Worm (Caenorhabditis elegans) whole organism, midembryonic: ENCODE measurements around the gene F53E10.6.

Experiments
- flt-1 ChIP-seq: fragments of 200-800 bp; sonication (Bioruptor generic); IDR thresholded peaks from 2 replicates; pipeline ENCODE4 v1.3.6; 2022; ENCODE audit warnings: missing genetic modification characterization, missing compliant biosample characterization
- med-1 ChIP-seq: sonication (generic microtip); optimal IDR thresholded peaks from 2 replicates; lab custom pipeline; 2017; ENCODE audit warnings: missing genetic modification characterization, mild to moderate bottlenecking, missing compliant biosample characterization, antibody characterized with exemption, missing genetic modification reagents; ENCODE audit not compliant: insufficient read depth
- ztf-23 ChIP-seq: fragments of 200-800 bp; sonication (Bioruptor generic); IDR thresholded peaks from 2 replicates; pipeline ENCODE4 v1.3.6; 2022; ENCODE audit warnings: missing genetic modification reagents, missing genetic modification characterization, missing compliant biosample characterization

DNA sequence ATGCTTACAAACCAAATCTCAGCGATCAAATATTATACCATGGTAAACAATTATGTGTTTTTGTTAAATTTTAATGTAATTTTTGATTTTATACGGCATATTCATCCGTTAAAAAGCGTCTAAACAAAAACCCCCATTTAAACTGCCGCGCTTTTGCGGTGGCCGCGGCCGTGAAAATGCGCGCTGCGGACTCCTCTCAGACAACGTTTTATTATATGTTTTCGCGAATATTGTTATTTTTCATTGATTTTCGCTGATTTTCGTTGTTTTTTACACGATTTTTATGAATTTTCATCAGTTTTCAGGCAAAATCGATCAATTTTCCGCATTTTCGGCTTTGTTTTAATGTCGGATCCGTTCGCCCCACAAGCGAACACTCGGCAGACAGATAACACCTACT, 35.7 kb upstream of the F53E10.6 start, which contains the start of gene W02H5.19:
- TF ChIP-seq flt-1 (GFP tag; lab: Robert Waterston, UW) (peak; percentile 68; the same call in 1 of the 2 replicates), med-1 (GFP tag; lab: Kevin White, UChicago) (no peak), ztf-23 (GFP tag; lab: Robert Waterston, UW) (peak; percentile 70; the same call in 1 of the 2 replicates)
